Worm (Caenorhabditis elegans): ENCODE measurements around the gene ZK662.5.

DNA sequence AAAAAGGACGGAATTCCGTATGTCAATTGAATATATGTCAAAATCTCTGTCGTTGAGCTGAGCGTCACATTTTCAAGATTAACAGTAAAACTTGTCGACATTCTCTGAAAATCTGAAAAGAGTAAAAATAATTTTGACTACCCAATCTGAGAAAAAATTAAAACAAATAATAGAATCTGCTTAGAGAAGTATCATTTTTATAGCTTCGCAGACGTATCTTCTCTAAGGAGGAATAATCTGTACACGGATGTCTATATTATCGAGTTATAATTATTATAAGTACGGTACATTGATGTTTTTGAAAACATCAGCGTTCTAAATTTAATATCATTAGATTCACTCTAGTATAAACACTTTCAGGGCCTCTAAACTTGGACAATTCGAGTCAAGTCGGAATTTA lies 19.1 kb downstream of the ZK662.5 start, which contains the start of gene srg-64:
- no peak for TF ChIP-seq ref-1 (GFP tag; conservative IDR thresholded peaks at IDR 0.05)
- no peak for TF ChIP-seq ztf-29 (GFP tag; IDR thresholded peaks at IDR 0.05)
